Worm (Caenorhabditis elegans): ENCODE measurements around the gene kin-29.

- no peak for TF ChIP-seq B0019.2 (GFP tag; conservative IDR thresholded peaks at IDR 0.05)
- no peak for TF ChIP-seq nhr-90 (tag; optimal IDR thresholded peaks at IDR 0.05)
- no peak for TF ChIP-seq pha-4 (tag; optimal IDR thresholded peaks at IDR 0.05)
- no peak for TF ChIP-seq ztf-26 (tag; optimal IDR thresholded peaks at IDR 0.05)
- no peak for TF ChIP-seq ceh-100 (GFP tag; IDR thresholded peaks at IDR 0.05)
- no peak for TF ChIP-seq ztf-22 (GFP tag; optimal IDR thresholded peaks at IDR 0.05)
- no peak for TF ChIP-seq bed-1 (GFP tag; IDR thresholded peaks at IDR 0.05)
- TF ChIP-seq ccch-3 (GFP tag; optimal IDR thresholded peaks at IDR 0.05) = no peak
- no peak for TF ChIP-seq unc-62 (GFP tag; optimal IDR thresholded peaks at IDR 0.05)
Measured at ce11 chrX:2838619-2839018, 13.6 kb downstream of the kin-29 start.
